Fruit fly (Drosophila melanogaster) whole organism, wandering third instar larva: ENCODE measurements around the gene PolE1.

Experiments
- Abd-B ChIP-seq: fragments of >200 bp; optimal IDR thresholded peaks from 2 replicates; lab custom pipeline; 2017; ENCODE audit warnings: missing biosample characterization, missing genetic modification characterization
- CG9705 ChIP-seq: fragments of 200-800 bp; sonication (Bioruptor generic); optimal IDR thresholded peaks from 2 replicates; lab custom pipeline; 2018; ENCODE audit warnings: missing biosample characterization, mild to moderate bottlenecking, missing genetic modification characterization
- CrebA ChIP-seq: fragments of 200-800 bp; sonication (Bioruptor generic); optimal IDR thresholded peaks from 2 replicates; lab custom pipeline; 2016; ENCODE audit warnings: missing biosample characterization, mild to moderate bottlenecking, missing genetic modification characterization, borderline replicate concordance
- Dfd ChIP-seq: fragments of >200 bp; optimal IDR thresholded peaks from 2 replicates; lab custom pipeline; 2017; ENCODE audit warnings: missing biosample characterization, missing genetic modification characterization
- Dif ChIP-seq: fragments of 200-275, 200-300 bp; sonication (Bioruptor generic); optimal IDR thresholded peaks from 2 replicates; lab custom pipeline; 2018; ENCODE audit warnings: missing biosample characterization, missing genetic modification characterization; ENCODE audit not compliant: partially characterized antibody
- HLH106 ChIP-seq: fragments of 200-800 bp; optimal IDR thresholded peaks from 3 replicates; lab custom pipeline; 2019; ENCODE audit warnings: missing biosample characterization, mild to moderate bottlenecking, missing genetic modification characterization, moderate library complexity
- Hnf4 ChIP-seq: fragments of 200-800 bp; sonication (Bioruptor generic); optimal IDR thresholded peaks from 2 replicates; lab custom pipeline; 2016; ENCODE audit warnings: missing biosample characterization, mild to moderate bottlenecking, missing genetic modification characterization
- Hr78 ChIP-seq: fragments of >200 bp; optimal IDR thresholded peaks from 2 replicates; lab custom pipeline; 2017; ENCODE audit warnings: missing biosample characterization, missing genetic modification characterization
- Hr83 ChIP-seq: fragments of 200-300 bp; sonication (Bioruptor generic); optimal IDR thresholded peaks from 2 replicates; lab custom pipeline; 2016; ENCODE audit warnings: missing biosample characterization, mild to moderate bottlenecking, missing genetic modification characterization, moderate library complexity; ENCODE audit not compliant: poor library complexity, severe bottlenecking
- Jra ChIP-seq: sonication (Bioruptor generic); optimal IDR thresholded peaks from 2 replicates; lab custom pipeline; 2016; ENCODE audit warnings: missing biosample characterization, missing genetic modification characterization
- Mio ChIP-seq: sonication (Bioruptor generic); optimal IDR thresholded peaks from 2 replicates; lab custom pipeline; 2016; ENCODE audit warnings: missing biosample characterization, missing genetic modification characterization
- Myc ChIP-seq: fragments of >200 bp; optimal IDR thresholded peaks from 2 replicates; lab custom pipeline; 2017
- N ChIP-seq: fragments of >200 bp; optimal IDR thresholded peaks from 2 replicates; lab custom pipeline; 2018; ENCODE audit warnings: missing biosample characterization, missing external identifiers, missing genetic modification characterization
- OdsH ChIP-seq: fragments of 200-800 bp; sonication (Bioruptor generic); optimal IDR thresholded peaks from 2 replicates; lab custom pipeline; 2016; ENCODE audit warnings: missing biosample characterization, mild to moderate bottlenecking, missing genetic modification characterization
- Rel ChIP-seq, 2 experiments: fragments of 200-800 bp; sonication (Bioruptor generic) in 1 of 2; optimal IDR thresholded peaks; 2 replicates in 1 of 2; 3 replicates in 1 of 2; lab custom pipeline; 2016 to 2019; ENCODE audit warnings: mild to moderate bottlenecking in 2 of 2, missing biosample characterization in 2 of 2, missing genetic modification characterization in 2 of 2, moderate library complexity in 1 of 2
- Sp1 ChIP-seq: fragments of 200-800 bp; sonication (Bioruptor generic); optimal IDR thresholded peaks from 3 replicates; lab custom pipeline; 2019; ENCODE audit warnings: missing biosample characterization, mild to moderate bottlenecking, missing genetic modification characterization, moderate library complexity
- Vsx2 ChIP-seq: fragments of 200-300, 225-300 bp; sonication (Bioruptor generic); optimal IDR thresholded peaks from 2 replicates; lab custom pipeline; 2018; ENCODE audit warnings: missing biosample characterization, missing genetic modification characterization; ENCODE audit not compliant: partially characterized antibody
- br ChIP-seq: fragments of 200-800 bp; sonication (Bioruptor generic); optimal IDR thresholded peaks from 2 replicates; lab custom pipeline; 2016; ENCODE audit warnings: missing biosample characterization, missing genetic modification characterization
- dmrt93B ChIP-seq: fragments of 200-800 bp; sonication (Bioruptor generic); optimal IDR thresholded peaks from 2 replicates; lab custom pipeline; 2018; ENCODE audit warnings: missing biosample characterization, mild to moderate bottlenecking, missing genetic modification characterization
- dsf ChIP-seq: sonication (Bioruptor generic); optimal IDR thresholded peaks from 2 replicates; lab custom pipeline; 2016; ENCODE audit warnings: missing biosample characterization, missing genetic modification characterization, borderline replicate concordance
- ey ChIP-seq: fragments of 200-800 bp; sonication (Bioruptor generic); optimal IDR thresholded peaks from 2 replicates; lab custom pipeline; 2016; ENCODE audit warnings: missing biosample characterization, missing genetic modification characterization
- foxo ChIP-seq, 2 experiments: fragments of 200-800 bp; sonication (Bioruptor generic); optimal IDR thresholded peaks; 2 replicates in 1 of 2; 3 replicates in 1 of 2; lab custom pipeline; 2016 to 2017; ENCODE audit warnings: missing biosample characterization in 2 of 2, missing genetic modification characterization in 2 of 2
- fru ChIP-seq: fragments of 200-800 bp; sonication (Bioruptor generic); optimal IDR thresholded peaks from 3 replicates; lab custom pipeline; 2016; ENCODE audit warnings: missing biosample characterization, mild to moderate bottlenecking, missing genetic modification characterization
- h ChIP-seq: fragments of 200-800 bp; sonication (Bioruptor generic); optimal IDR thresholded peaks from 3 replicates; lab custom pipeline; 2016; ENCODE audit warnings: missing biosample characterization, mild to moderate bottlenecking, missing genetic modification characterization
- jim ChIP-seq: fragments of 175-275, 200-325 bp; sonication (Bioruptor generic); optimal IDR thresholded peaks from 2 replicates; lab custom pipeline; 2016; ENCODE audit warnings: missing biosample characterization, mild to moderate bottlenecking, missing genetic modification characterization
- lola ChIP-seq: fragments of >200 bp; optimal IDR thresholded peaks from 2 replicates; lab custom pipeline; 2017; ENCODE audit warnings: missing biosample characterization, missing genetic modification characterization
- psq ChIP-seq: fragments of 200-800 bp; sonication (Bioruptor generic); optimal IDR thresholded peaks from 3 replicates; lab custom pipeline; 2017; ENCODE audit warnings: missing biosample characterization, mild to moderate bottlenecking, missing genetic modification characterization, moderate library complexity
- rgr ChIP-seq: fragments of 200-800 bp; sonication (Bioruptor generic); optimal IDR thresholded peaks from 3 replicates; lab custom pipeline; 2016; ENCODE audit warnings: missing biosample characterization, mild to moderate bottlenecking, missing genetic modification characterization
- sage ChIP-seq: fragments of 200-800 bp; sonication (Bioruptor generic); optimal IDR thresholded peaks from 2 replicates; lab custom pipeline; 2016; ENCODE audit warnings: missing biosample characterization, mild to moderate bottlenecking, missing genetic modification characterization
- sv ChIP-seq: fragments of 200-800 bp; sonication (Bioruptor generic); optimal IDR thresholded peaks from 3 replicates; lab custom pipeline; 2016; ENCODE audit warnings: missing biosample characterization, missing genetic modification characterization
- tai ChIP-seq: sonication (Bioruptor generic); optimal IDR thresholded peaks from 2 replicates; lab custom pipeline; 2016; ENCODE audit warnings: missing biosample characterization, missing genetic modification characterization
- woc ChIP-seq: sonication (Bioruptor generic); optimal IDR thresholded peaks from 2 replicates; lab custom pipeline; 2016; ENCODE audit warnings: missing biosample characterization, mild to moderate bottlenecking, missing genetic modification characterization

The PolE1 gene

DNA sequence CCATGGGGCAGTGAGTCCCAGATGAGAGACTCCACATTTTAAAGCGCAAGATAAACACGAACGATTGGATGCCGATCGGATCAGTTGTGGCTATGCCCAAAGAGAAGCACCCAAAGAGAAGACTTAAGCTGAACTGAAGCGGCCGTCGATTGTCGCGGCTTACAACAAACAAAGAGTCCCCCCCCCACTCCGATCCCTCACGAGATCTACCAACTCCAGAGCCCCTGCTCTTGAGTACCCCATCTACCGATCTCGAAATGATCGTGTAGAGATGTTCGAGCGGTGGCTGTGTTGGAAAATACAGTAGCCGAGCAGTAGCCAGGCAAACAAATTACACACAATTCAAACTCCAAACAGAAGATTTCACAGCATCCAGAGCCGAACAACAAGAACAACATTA lies 22.2 kb upstream of the PolE1 start:
- TF ChIP-seq woc (GFP tag; lab: Kevin White, UChicago) (no peak), Dif (no peak), psq (no peak), Hr83 (GFP tag; lab: Kevin White, UChicago) (no peak), Abd-B (GFP tag; lab: Kevin White, UChicago) (no peak), Vsx2 (no peak), sv (GFP tag; lab: Kevin White, UChicago) (no peak), jim (GFP tag; lab: Kevin White, UChicago) (no peak), N (no peak), CG9705 (GFP tag; lab: Kevin White, UChicago) (no peak), h (GFP tag; lab: Kevin White, UChicago) (no peak), CrebA (GFP tag; lab: Kevin White, UChicago) (no peak), fru (GFP tag; lab: Kevin White, UChicago) (no peak), sage (GFP tag; lab: Kevin White, UChicago) (no peak), Dfd (GFP tag; lab: Kevin White, UChicago) (no peak), Sp1 (no peak)

dm6 chr3R:23326292-23326691 lies 21.6 kb upstream of the PolE1 start:
- TF ChIP-seq Vsx2: no peak
- peak; percentile 52 for TF ChIP-seq ey (GFP tag; lab: Kevin White, UChicago)
- peak; percentile 19 for TF ChIP-seq Sp1
- TF ChIP-seq dsf (GFP tag; lab: Kevin White, UChicago): no peak
- TF ChIP-seq woc (GFP tag; lab: Kevin White, UChicago): peak; percentile 43
- TF ChIP-seq rgr (GFP tag; lab: Kevin White, UChicago): peak; percentile 60
- TF ChIP-seq dmrt93B: peak; percentile 21
- no peak for TF ChIP-seq jim (GFP tag; lab: Kevin White, UChicago)
- TF ChIP-seq h (GFP tag; lab: Kevin White, UChicago): peak; percentile 65
- TF ChIP-seq HLH106 (tag; lab: Kevin White, UChicago): peak; percentile 23
- peak; percentile 36 for TF ChIP-seq Hnf4 (GFP tag; lab: Kevin White, UChicago)
- peak; percentile 70 for TF ChIP-seq fru (GFP tag; lab: Kevin White, UChicago)
- peak; percentile 33 for TF ChIP-seq psq
- TF ChIP-seq foxo (GFP tag; optimal IDR thresholded peaks at IDR 0.05; lab: Kevin White, UChicago): peak in 1 of 2 experiments; percentile 63
- TF ChIP-seq br (GFP tag; lab: Kevin White, UChicago): peak; percentile 32
- TF ChIP-seq Hr78 (GFP tag; lab: Kevin White, UChicago): no peak
- peak; percentile 42 for TF ChIP-seq OdsH (GFP tag; lab: Kevin White, UChicago)
- peak; percentile 87 for TF ChIP-seq sv (GFP tag; lab: Kevin White, UChicago)
- TF ChIP-seq, all 38 proteins: peak for 14

DNA sequence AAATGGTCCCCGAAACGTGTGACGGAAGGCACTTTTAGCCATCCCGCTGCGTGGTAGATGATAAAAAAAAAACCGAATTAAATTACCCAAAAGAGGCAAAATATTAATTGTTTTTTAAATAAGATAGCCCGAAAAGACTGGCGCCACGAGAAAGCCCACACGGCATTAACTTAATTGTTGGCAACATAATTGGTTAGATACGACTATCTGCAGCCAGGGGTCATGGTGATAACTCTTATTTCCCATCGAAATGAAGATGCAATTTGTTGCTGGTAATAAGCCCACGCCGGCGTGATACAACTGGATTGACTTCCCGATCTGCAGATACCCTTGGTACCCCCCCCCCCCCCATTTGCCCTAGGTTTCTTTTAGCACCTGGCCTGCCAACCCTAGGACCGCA lies 20.2 kb upstream of the PolE1 start:
- TF ChIP-seq Mio (GFP tag; lab: Kevin White, UChicago) (no peak), Dfd (GFP tag; lab: Kevin White, UChicago) (peak; percentile 84), Hr78 (GFP tag; lab: Kevin White, UChicago) (no peak), tai (GFP tag; lab: Kevin White, UChicago) (no peak)

DNA sequence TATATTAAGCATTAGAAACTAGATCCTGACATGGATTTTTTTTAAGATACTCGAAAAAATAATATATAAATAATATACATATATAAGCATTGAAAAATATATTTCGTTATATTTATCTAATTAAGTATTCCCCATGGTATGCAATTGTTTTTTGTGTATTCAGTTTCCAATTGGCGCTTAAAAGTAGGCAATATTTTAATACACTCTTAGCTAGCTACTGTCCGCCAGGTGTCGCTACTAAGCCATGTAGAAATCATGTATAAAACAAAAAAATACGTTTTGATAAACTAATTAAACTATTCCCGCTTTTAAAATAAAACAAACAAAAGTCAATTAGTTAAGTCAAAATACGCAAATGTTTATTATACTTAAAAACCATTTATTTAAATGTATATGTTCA lies 16.6 kb upstream of the PolE1 start:
- TF ChIP-seq Vsx2 (peak; percentile 79), N (peak; percentile 29), Myc (peak; percentile 85), HLH106 (tag; lab: Kevin White, UChicago) (peak; percentile 9), lola (GFP tag; lab: Kevin White, UChicago) (no peak), h (GFP tag; lab: Kevin White, UChicago) (no peak)

DNA sequence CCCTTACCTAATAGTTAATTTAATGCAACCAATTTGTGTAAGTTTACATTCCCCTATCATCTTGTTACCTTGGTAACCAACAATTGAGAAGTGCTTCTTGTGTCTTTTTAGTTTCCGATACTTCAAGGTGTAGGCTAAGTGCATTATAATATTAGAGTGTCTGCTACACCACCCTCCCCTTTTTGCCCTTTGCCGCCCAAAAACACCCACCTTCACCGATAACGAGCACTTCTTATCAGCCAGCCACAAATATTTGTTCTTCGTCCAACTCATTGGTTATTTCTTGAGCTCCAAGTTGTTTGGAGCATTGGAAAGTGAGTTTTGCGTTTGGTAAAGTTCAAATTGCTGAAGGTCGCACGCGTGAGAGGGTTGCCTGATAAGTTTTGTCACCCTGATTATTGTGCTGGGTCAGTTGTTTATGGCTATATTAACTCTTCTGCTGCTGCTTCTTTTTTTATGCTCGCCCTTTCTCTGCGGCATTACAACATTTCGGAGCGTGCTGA lies 16.0 kb upstream of the PolE1 start:
- TF ChIP-seq ey (GFP tag; lab: Kevin White, UChicago): peak; percentile 35
- no peak for TF ChIP-seq dmrt93B
- peak; percentile 34 for TF ChIP-seq h (GFP tag; lab: Kevin White, UChicago)
- no peak for TF ChIP-seq Rel (GFP tag; optimal IDR thresholded peaks at IDR 0.05; lab: Kevin White, UChicago)
- TF ChIP-seq Rel (tag; optimal IDR thresholded peaks at IDR 0.05; lab: Kevin White, UChicago): no peak
- TF ChIP-seq Hr78 (GFP tag; lab: Kevin White, UChicago): no peak
- TF ChIP-seq br (GFP tag; lab: Kevin White, UChicago): peak; percentile 2
- no peak for TF ChIP-seq Sp1
- TF ChIP-seq rgr (GFP tag; lab: Kevin White, UChicago): peak; percentile 23
- no peak for TF ChIP-seq Jra
